Worm (Caenorhabditis elegans) whole organism, L2 larva: ENCODE measurements around the gene tbb-2.

Source experiments
- ZK546.5 ChIP-seq: sonication (generic microtip); optimal IDR thresholded peaks from 2 replicates; lab custom pipeline; 2017; ENCODE audit warnings: missing biosample characterization, missing genetic modification characterization
- blmp-1 ChIP-seq: sonication (generic microtip); optimal IDR thresholded peaks from 2 replicates; lab custom pipeline; 2017; ENCODE audit warnings: missing genetic modification characterization, mild to moderate bottlenecking, missing compliant biosample characterization, antibody characterized with exemption, moderate library complexity; ENCODE audit not compliant: insufficient read depth
- elt-3 ChIP-seq: sonication (generic microtip); optimal IDR thresholded peaks from 2 replicates; lab custom pipeline; 2017; ENCODE audit warnings: missing biosample characterization, missing genetic modification characterization
- fos-1 ChIP-seq: fragments of 150-350 bp; optimal IDR thresholded peaks from 2 replicates; lab custom pipeline; 2014; ENCODE audit warnings: missing biosample characterization, missing genetic modification characterization
- gmeb-1 ChIP-seq: fragments of 150-350 bp; optimal IDR thresholded peaks from 2 replicates; lab custom pipeline; 2014; ENCODE audit warnings: missing biosample characterization, missing genetic modification characterization
- lin-11 ChIP-seq: fragments of 150-350 bp; sonication (generic microtip); optimal IDR thresholded peaks from 2 replicates; lab custom pipeline; 2014; ENCODE audit warnings: missing biosample characterization, missing genetic modification characterization, inconsistent platforms, mixed read lengths
- lin-39 ChIP-seq: fragments of 150-350 bp; optimal IDR thresholded peaks from 2 replicates; lab custom pipeline; 2014; ENCODE audit warnings: missing biosample characterization, missing genetic modification reagents, missing genetic modification characterization
- mab-5 ChIP-seq: fragments of 150-350 bp; optimal IDR thresholded peaks from 2 replicates; lab custom pipeline; 2014; ENCODE audit warnings: missing biosample characterization, missing genetic modification characterization
- nhr-237 ChIP-seq: fragments of 150-350 bp; optimal IDR thresholded peaks from 2 replicates; lab custom pipeline; 2014; ENCODE audit warnings: missing biosample characterization, missing genetic modification characterization
- nhr-25 ChIP-seq: fragments of 150-350 bp; sonication (generic microtip); optimal IDR thresholded peaks from 3 replicates; lab custom pipeline; 2014; ENCODE audit warnings: missing biosample characterization, missing genetic modification characterization
- unc-62 ChIP-seq: fragments of 150-350 bp; optimal IDR thresholded peaks from 2 replicates; lab custom pipeline; 2014; ENCODE audit warnings: missing biosample characterization, missing genetic modification reagents, missing genetic modification characterization
- ztf-1 ChIP-seq: fragments of 200-800 bp; sonication (Bioruptor generic); conservative IDR thresholded peaks from 2 replicates; pipeline ENCODE4 v1.3.6; 2022; ENCODE audit warnings: missing genetic modification characterization, missing compliant biosample characterization
- ztf-11 ChIP-seq: sonication (generic microtip); optimal IDR thresholded peaks from 2 replicates; lab custom pipeline; 2017; ENCODE audit warnings: missing biosample characterization, missing genetic modification characterization
- ztf-4 ChIP-seq: fragments of 150-350 bp; optimal IDR thresholded peaks from 2 replicates; lab custom pipeline; 2014; ENCODE audit warnings: missing biosample characterization, missing genetic modification characterization

ce11 chrIII:4015382-4015986 is 1.9 kb downstream of the tbb-2 start:
- TF ChIP-seq lin-39 (tag; lab: Kevin White, UChicago) = no peak
- TF ChIP-seq ztf-4 (tag; lab: Kevin White, UChicago) = no peak
- no peak for TF ChIP-seq unc-62 (GFP tag; lab: Kevin White, UChicago)
- TF ChIP-seq gmeb-1 = no peak
- TF ChIP-seq nhr-25 (tag; lab: Kevin White, UChicago) = peak; percentile 70
- no peak for TF ChIP-seq ZK546.5 (tag; lab: Kevin White, UChicago)
- TF ChIP-seq ztf-1 = no peak
- no peak for TF ChIP-seq blmp-1 (tag; lab: Kevin White, UChicago)
- no peak for TF ChIP-seq mab-5 (tag; lab: Kevin White, UChicago)
- TF ChIP-seq ztf-11 = no peak
- no peak for TF ChIP-seq fos-1 (tag; lab: Kevin White, UChicago)
- TF ChIP-seq elt-3 = no peak
- TF ChIP-seq lin-11 = no peak
- TF ChIP-seq nhr-237 = peak; percentile 33
